Fruit fly (Drosophila melanogaster) S2 (cell line): ENCODE results near the gene ato.

ENCODE experiments used
- CG8478 ChIP-seq: fragments of >200 bp; optimal IDR thresholded peaks from 2 replicates; lab custom pipeline; 2018
- CTCF ChIP-seq, 2 experiments: fragments of >200 bp; optimal IDR thresholded peaks; 2 replicates each; lab custom pipeline; 2018

dm6 chr3R:8287697-8288096, 9.8 kb downstream of the ato start, which contains the start of gene Nazo:
- TF ChIP-seq CTCF (optimal IDR thresholded peaks at IDR 0.05; lab: Kevin White, UChicago) (no peak), CG8478 (no peak)
